Worm (Caenorhabditis elegans): Measurements from ENCODE around the gene F23D12.7.

Gene F23D12.7

DNA sequence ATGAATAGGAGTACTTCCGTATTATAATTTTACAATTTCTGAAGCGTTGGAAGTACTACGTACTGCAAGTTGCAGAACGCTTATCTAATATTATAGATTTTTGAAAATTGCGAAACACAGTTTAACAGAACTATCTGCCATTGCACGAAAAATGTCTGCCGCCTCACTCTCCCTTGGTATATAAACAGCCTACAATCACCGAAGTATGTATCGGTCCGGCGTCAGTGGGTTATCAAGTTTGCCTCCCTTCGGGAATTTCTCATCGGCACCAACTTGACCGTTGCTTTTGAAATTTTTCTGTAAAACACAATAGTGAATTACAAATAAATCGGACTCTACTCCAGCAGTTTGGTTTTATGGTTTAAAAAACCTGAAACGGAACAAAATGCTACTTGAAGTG, 23.7 kb upstream of the F23D12.7 start (continued):
- TF ChIP-seq dmd-8 (GFP tag; IDR thresholded peaks at IDR 0.05): peak; percentile 68; the same call in 1 of the 2 replicates
- 0 out of 2 replicates have a peak, but pooled peaks have one; percentile 20 for TF ChIP-seq ceh-44 (GFP tag; IDR thresholded peaks at IDR 0.05)
- no peak for TF ChIP-seq F37D6.2 (tag; optimal IDR thresholded peaks at IDR 0.05)
- TF ChIP-seq nhr-77 (tag; optimal IDR thresholded peaks at IDR 0.05): no peak
- peak; percentile 79; the same call in 1 of the 2 replicates for TF ChIP-seq Y105C5A.15 (GFP tag; IDR thresholded peaks at IDR 0.05)
- no peak for TF ChIP-seq ceh-28 (tag; optimal IDR thresholded peaks at IDR 0.05)
- TF ChIP-seq daf-12 (tag; optimal IDR thresholded peaks at IDR 0.05): no peak
- TF ChIP-seq lin-39 (tag; optimal IDR thresholded peaks at IDR 0.05): no peak
- TF ChIP-seq madf-9 (GFP tag; conservative IDR thresholded peaks at IDR 0.05): no peak
- TF ChIP-seq ceh-82 (tag; optimal IDR thresholded peaks at IDR 0.05): no peak
- TF ChIP-seq zag-1 (tag; optimal IDR thresholded peaks at IDR 0.05): no peak
- peak; percentile 76 for TF ChIP-seq snpc-4 (tag; optimal IDR thresholded peaks at IDR 0.05)
- no peak for TF ChIP-seq lsy-2 (tag; optimal IDR thresholded peaks at IDR 0.05)
- peak; percentile 46; the same call in 1 of the 2 replicates for TF ChIP-seq daf-8 (GFP tag; IDR thresholded peaks at IDR 0.05)

DNA sequence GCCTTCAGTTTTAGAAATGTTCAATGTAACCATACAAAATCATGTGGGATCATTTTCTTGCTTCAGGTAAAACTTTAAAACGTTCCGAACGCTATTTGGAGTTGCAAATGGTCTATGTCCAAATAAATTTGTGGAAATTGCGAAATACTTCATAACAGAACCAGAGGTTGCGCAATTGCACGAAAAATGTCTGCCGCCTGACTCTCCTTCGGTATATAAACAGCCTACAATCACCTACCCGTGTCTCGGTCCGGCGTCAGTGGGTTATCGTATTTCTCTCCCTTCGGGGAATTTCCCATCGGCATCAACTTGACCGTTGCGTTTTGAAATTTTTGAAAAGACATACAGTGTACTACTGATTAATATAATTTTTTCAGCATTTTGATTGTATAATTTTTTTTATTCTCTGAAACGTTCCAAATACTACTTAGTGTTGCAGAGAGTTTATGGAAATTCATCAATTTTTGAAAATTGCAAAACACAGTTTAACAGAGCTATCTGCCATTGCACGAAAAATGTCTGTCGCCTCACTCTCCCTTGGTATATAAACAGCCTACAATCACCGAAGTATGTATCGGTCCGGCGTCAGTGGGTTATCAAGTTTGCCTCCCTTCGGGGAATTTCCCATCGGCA, 23.1 kb upstream of the F23D12.7 start:
- TF ChIP-seq lin-13 (GFP tag; optimal IDR thresholded peaks at IDR 0.05) (peak; percentile 11), Y5F2A.4 (GFP tag; optimal IDR thresholded peaks at IDR 0.05) (peak; percentile 38), lin-15B (tag; optimal IDR thresholded peaks at IDR 0.05) (no peak), dve-1 (tag; optimal IDR thresholded peaks at IDR 0.05; ENCODE audit: insufficient read depth) (no peak), lin-29 (GFP tag; IDR thresholded peaks at IDR 0.05) (0 out of 2 replicates have a peak, but pooled peaks have one; percentile 44), mdt-29 (GFP tag; IDR thresholded peaks at IDR 0.05) (0 out of 2 replicates have a peak, but pooled peaks have one; percentile 11), skn-1 (tag; optimal IDR thresholded peaks at IDR 0.05) (no peak), T20F7.1 (GFP tag; optimal IDR thresholded peaks at IDR 0.05) (peak; percentile 23), tra-1 (GFP tag; IDR thresholded peaks at IDR 0.05) (peak; percentile 64), mep-1 (tag; optimal IDR thresholded peaks at IDR 0.05) (no peak), dmd-8 (GFP tag; IDR thresholded peaks at IDR 0.05) (peak; percentile 59; the same call in 1 of the 2 replicates), nhr-28 (tag; optimal IDR thresholded peaks at IDR 0.05) (peak; percentile 52), nhr-102 (tag; optimal IDR thresholded peaks at IDR 0.05) (no peak), spr-3 (GFP tag; optimal IDR thresholded peaks at IDR 0.05) (peak; percentile 73), daf-16 (GFP tag; optimal IDR thresholded peaks at IDR 0.05) (peak in 1 of 2 experiments; percentile 47), daf-16 (tag; optimal IDR thresholded peaks at IDR 0.05) (peak; percentile 78), php-3 (GFP tag; IDR thresholded peaks at IDR 0.05) (peak; percentile 61; the same call in 1 of the 2 replicates), dmd-9 (GFP tag; IDR thresholded peaks at IDR 0.05) (peak; percentile 56; the same call in 1 of the 2 replicates), lim-7 (GFP tag; IDR thresholded peaks at IDR 0.05) (peak; percentile 68; the same call in 1 of the 2 replicates), daf-19 (GFP tag; conservative IDR thresholded peaks at IDR 0.05) (0 out of 2 replicates have a peak, but pooled peaks have one; percentile 12), ceh-44 (GFP tag; IDR thresholded peaks at IDR 0.05) (no peak), nhr-111 (GFP tag; optimal IDR thresholded peaks at IDR 0.05) (peak; percentile 63), sdz-12 (GFP tag; optimal IDR thresholded peaks at IDR 0.05) (peak; percentile 39), dpl-1 (GFP tag; optimal IDR thresholded peaks at IDR 0.05) (no peak), mxl-2 (GFP tag; conservative IDR thresholded peaks at IDR 0.05) (0 out of 2 replicates have a peak, but pooled peaks have one; percentile 45), pqm-1 (tag; optimal IDR thresholded peaks at IDR 0.05) (no peak), nhr-77 (tag; optimal IDR thresholded peaks at IDR 0.05) (no peak), ztf-7 (tag; optimal IDR thresholded peaks at IDR 0.05) (peak; percentile 92), hif-1 (tag; optimal IDR thresholded peaks at IDR 0.05) (no peak), F26F4.8 (GFP tag; conservative IDR thresholded peaks at IDR 0.05) (peak; percentile 58; the same call in 1 of the 2 replicates), dmd-6 (GFP tag; IDR thresholded peaks at IDR 0.05) (peak; percentile 63), ztf-11 (tag; optimal IDR thresholded peaks at IDR 0.05) (no peak), jun-1 (tag; optimal IDR thresholded peaks at IDR 0.05) (no peak), madf-9 (GFP tag; conservative IDR thresholded peaks at IDR 0.05) (peak; percentile 66), daf-8 (GFP tag; IDR thresholded peaks at IDR 0.05) (0 out of 2 replicates have a peak, but pooled peaks have one; percentile 54), lir-3 (tag; optimal IDR thresholded peaks at IDR 0.05) (peak; percentile 28), Y105C5A.15 (GFP tag; IDR thresholded peaks at IDR 0.05) (0 out of 2 replicates have a peak, but pooled peaks have one; percentile 36), lin-38 (GFP tag; IDR thresholded peaks at IDR 0.05) (no peak; the same call in 1 of the 2 replicates), zip-2 (tag; optimal IDR thresholded peaks at IDR 0.05) (peak; percentile 100), duxl-1 (tag; optimal IDR thresholded peaks at IDR 0.05; ENCODE audit: poor library complexity) (peak; percentile 88)
